Fruit fly (Drosophila melanogaster) whole organism, embryonic: ENCODE measurements around the gene Atpalpha.

Experiments
- Atf6 ChIP-seq: fragments of 200-800 bp; sonication (Bioruptor generic); IDR thresholded peaks from 2 replicates; pipeline ENCODE4 v1.3.6; 2022; ENCODE audit warnings: missing biosample characterization, missing genetic modification characterization
- Awh ChIP-seq: fragments of 200-800 bp; sonication (Bioruptor generic); IDR thresholded peaks from 2 replicates; pipeline ENCODE4, ENCODE4 v1.3.6; 2022; ENCODE audit warnings: missing biosample characterization, missing genetic modification characterization
- B-H2 ChIP-seq: fragments of 200-800 bp; sonication (Bioruptor generic); optimal IDR thresholded peaks from 2 replicates; lab custom pipeline; 2018; ENCODE audit warnings: missing biosample characterization, mild to moderate bottlenecking, missing genetic modification characterization
- CG10654 ChIP-seq: fragments of 200-800 bp; sonication (Bioruptor generic); optimal IDR thresholded peaks from 2 replicates; lab custom pipeline; 2016; ENCODE audit warnings: missing biosample characterization, missing genetic modification characterization
- CG11456 ChIP-seq: fragments of 200-800 bp; sonication (Bioruptor generic); IDR thresholded peaks from 3 replicates; pipeline ENCODE4 v1.3.6; 2022; ENCODE audit warnings: missing biosample characterization, missing genetic modification characterization
- CG11723 ChIP-seq: fragments of 200-800 bp; sonication (Bioruptor generic); optimal IDR thresholded peaks from 2 replicates; lab custom pipeline; 2017; ENCODE audit warnings: missing biosample characterization, mild to moderate bottlenecking, missing genetic modification characterization
- CG12104 ChIP-seq: fragments of 200-800 bp; sonication (Bioruptor generic); optimal IDR thresholded peaks from 3 replicates; lab custom pipeline; 2016; ENCODE audit warnings: missing biosample characterization, missing genetic modification characterization
- CG13775 ChIP-seq: fragments of 200-800 bp; sonication (Bioruptor generic); optimal IDR thresholded peaks from 3 replicates; lab custom pipeline; 2017; ENCODE audit warnings: missing biosample characterization, mild to moderate bottlenecking, missing genetic modification characterization
- CG14014 ChIP-seq: fragments of 200-800 bp; sonication (Bioruptor generic); IDR thresholded peaks from 2 replicates; pipeline ENCODE4 v1.3.6; 2022; ENCODE audit warnings: missing biosample characterization, missing genetic modification characterization
- CG14050 ChIP-seq: fragments of 200-800 bp; sonication (Bioruptor generic); IDR thresholded peaks from 3 replicates; pipeline ENCODE4 v1.3.6; 2022; ENCODE audit warnings: missing biosample characterization, missing genetic modification characterization
- CG14710 ChIP-seq: fragments of 200-800 bp; sonication (Bioruptor generic); optimal IDR thresholded peaks from 3 replicates; lab custom pipeline; 2019; ENCODE audit warnings: missing biosample characterization, mild to moderate bottlenecking, missing genetic modification characterization, moderate library complexity
- CG14860 ChIP-seq: fragments of 200-800 bp; sonication (Bioruptor generic); IDR thresholded peaks from 3 replicates; pipeline ENCODE4 v1.3.6; 2022; ENCODE audit warnings: missing biosample characterization, missing genetic modification characterization; ENCODE audit not compliant: partially characterized antibody
- CG15479 ChIP-seq: fragments of 200-800 bp; sonication (Bioruptor generic); optimal IDR thresholded peaks from 3 replicates; lab custom pipeline; 2019; ENCODE audit warnings: missing biosample characterization, mild to moderate bottlenecking, missing genetic modification characterization, moderate library complexity
- CG1603 ChIP-seq: fragments of 200-800 bp; sonication (Bioruptor generic); optimal IDR thresholded peaks from 2 replicates; lab custom pipeline; 2019; ENCODE audit warnings: missing biosample characterization, mild to moderate bottlenecking, missing genetic modification characterization, moderate library complexity
- CG1647 ChIP-seq: fragments of 200-800 bp; sonication (Bioruptor generic); optimal IDR thresholded peaks from 3 replicates; lab custom pipeline; 2016; ENCODE audit warnings: missing biosample characterization, missing genetic modification characterization
- CG17612 ChIP-seq: fragments of 200-800 bp; sonication (Bioruptor generic); IDR thresholded peaks from 2 replicates; pipeline ENCODE4 v1.3.6; 2022; ENCODE audit warnings: missing biosample characterization, missing genetic modification characterization
- CG5953 ChIP-seq: fragments of 200-800 bp; sonication (Bioruptor generic); IDR thresholded peaks from 2 replicates; pipeline ENCODE4 v1.3.6; 2022; ENCODE audit warnings: missing biosample characterization, missing genetic modification characterization
- CG7357 ChIP-seq: fragments of 200-800 bp; sonication (Bioruptor generic); IDR thresholded peaks from 3 replicates; pipeline ENCODE4 v1.3.6; 2022; ENCODE audit warnings: missing biosample characterization, missing genetic modification characterization
- CG8281 ChIP-seq: fragments of 200-800 bp; sonication (Bioruptor generic); optimal IDR thresholded peaks from 2 replicates; lab custom pipeline; 2018; ENCODE audit warnings: missing biosample characterization, mild to moderate bottlenecking, missing genetic modification characterization, moderate library complexity
- CG8388 ChIP-seq: fragments of 200-800 bp; sonication (Bioruptor generic); optimal IDR thresholded peaks from 2 replicates; lab custom pipeline; 2019; ENCODE audit warnings: missing biosample characterization, mild to moderate bottlenecking, missing genetic modification characterization, moderate library complexity
- CG8924 ChIP-seq: fragments of 200-800 bp; optimal IDR thresholded peaks from 3 replicates; lab custom pipeline; 2019; ENCODE audit warnings: missing biosample characterization, mild to moderate bottlenecking, missing genetic modification characterization, moderate library complexity
- CkIIα-i1 ChIP-seq: fragments of 200-800 bp; sonication (Bioruptor generic); IDR thresholded peaks from 2 replicates; pipeline ENCODE4 v1.3.6; 2022; ENCODE audit warnings: missing biosample characterization, missing genetic modification characterization
- Deaf1 ChIP-seq: fragments of 200-800 bp; optimal IDR thresholded peaks from 3 replicates; lab custom pipeline; 2019; ENCODE audit warnings: missing biosample characterization, mild to moderate bottlenecking, missing genetic modification characterization, moderate library complexity
- Dp ChIP-seq: fragments of 200-800 bp; sonication (Bioruptor generic); optimal IDR thresholded peaks from 2 replicates; lab custom pipeline; 2018; ENCODE audit warnings: missing biosample characterization, mild to moderate bottlenecking, missing genetic modification characterization, moderate library complexity
- E2f1 ChIP-seq: fragments of 200-800 bp; sonication (Bioruptor generic); IDR thresholded peaks from 2 replicates; pipeline ENCODE4 v1.3.6; 2022; ENCODE audit warnings: missing biosample characterization, missing genetic modification characterization
- Fer1 ChIP-seq: fragments of 200-800 bp; sonication (Bioruptor generic); optimal IDR thresholded peaks from 2 replicates; lab custom pipeline; 2017; ENCODE audit warnings: missing biosample characterization, mild to moderate bottlenecking, missing genetic modification characterization
- Gsc ChIP-seq: fragments of 200-800 bp; sonication (Bioruptor generic); IDR thresholded peaks from 2 replicates; pipeline ENCODE4 v1.3.6; 2022; ENCODE audit warnings: missing biosample characterization, missing genetic modification characterization
- Hr3 ChIP-seq: fragments of 200-800 bp; sonication (Bioruptor generic); optimal IDR thresholded peaks from 3 replicates; lab custom pipeline; 2016; ENCODE audit warnings: missing biosample characterization, missing genetic modification characterization
- Max ChIP-seq: fragments of 200-800 bp; sonication (Bioruptor generic); optimal IDR thresholded peaks from 2 replicates; lab custom pipeline; 2016; ENCODE audit warnings: missing biosample characterization, mild to moderate bottlenecking, missing genetic modification characterization
- Opbp ChIP-seq: fragments of 200-800 bp; sonication (Bioruptor generic); IDR thresholded peaks from 3 replicates; pipeline ENCODE4 v1.3.6; 2022; ENCODE audit warnings: missing biosample characterization, missing genetic modification characterization; ENCODE audit not compliant: partially characterized antibody
- Pdp1 ChIP-seq, 2 experiments: fragments of 200-800 bp; sonication (Bioruptor generic); optimal IDR thresholded peaks; 3 replicates each; lab custom pipeline; 2016; ENCODE audit warnings: missing biosample characterization in 2 of 2, missing genetic modification characterization in 2 of 2, mild to moderate bottlenecking in 1 of 2, moderate library complexity in 1 of 2
- Scr ChIP-seq: fragments of 200-800 bp; sonication (Bioruptor generic); IDR thresholded peaks from 2 replicates; pipeline ENCODE4 v1.3.6; 2022; ENCODE audit warnings: missing biosample characterization, missing genetic modification characterization; ENCODE audit not compliant: partially characterized antibody
- TFAM ChIP-seq: fragments of 200-800 bp; sonication (Bioruptor generic); optimal IDR thresholded peaks from 2 replicates; lab custom pipeline; 2017; ENCODE audit warnings: missing biosample characterization, missing genetic modification characterization, inconsistent platforms
- Usf ChIP-seq: fragments of 200-800 bp; sonication (Bioruptor generic); optimal IDR thresholded peaks from 2 replicates; lab custom pipeline; 2017; ENCODE audit warnings: missing genotype, missing biosample characterization, missing genetic modification characterization
- aop ChIP-seq: fragments of 200-800 bp; sonication (Bioruptor generic); IDR thresholded peaks from 2 replicates; pipeline ENCODE4 v1.3.6; 2022; ENCODE audit warnings: missing biosample characterization, missing genetic modification characterization
- ap ChIP-seq: fragments of 200-800 bp; sonication (Bioruptor generic); IDR thresholded peaks from 2 replicates; pipeline ENCODE4 v1.3.6; 2022; ENCODE audit warnings: missing biosample characterization, missing genetic modification characterization
- bowl ChIP-seq: fragments of 200-800 bp; sonication (Bioruptor generic); IDR thresholded peaks from 2 replicates; pipeline ENCODE4 v1.3.6; 2022; ENCODE audit warnings: missing biosample characterization, missing genetic modification characterization
- bsh ChIP-seq, 2 experiments: fragments of 200-800 bp; sonication (Bioruptor generic); optimal IDR thresholded peaks; 2 replicates each; lab custom pipeline; 2017 to 2018; ENCODE audit warnings: mild to moderate bottlenecking in 2 of 2, missing biosample characterization in 2 of 2, missing genetic modification characterization in 2 of 2, moderate library complexity in 1 of 2
- btn ChIP-seq: fragments of 200-800 bp; sonication (Bioruptor generic); optimal IDR thresholded peaks from 2 replicates; lab custom pipeline; 2016; ENCODE audit warnings: missing biosample characterization, missing genetic modification characterization
- chm ChIP-seq: fragments of 200-800 bp; sonication (Bioruptor generic); IDR thresholded peaks from 2 replicates; pipeline ENCODE4 v1.3.6; 2022; ENCODE audit warnings: missing biosample characterization, missing genetic modification characterization
- corto ChIP-seq: fragments of 200-800 bp; sonication (Bioruptor generic); optimal IDR thresholded peaks from 2 replicates; lab custom pipeline; 2016; ENCODE audit warnings: missing biosample characterization, mild to moderate bottlenecking, missing genetic modification characterization, moderate library complexity
- crp ChIP-seq, 2 experiments: fragments of 200-800 bp; sonication (Bioruptor generic); optimal IDR thresholded peaks; 2 replicates in 1 of 2; 3 replicates in 1 of 2; lab custom pipeline; 2017; ENCODE audit warnings: missing biosample characterization in 2 of 2, missing genetic modification characterization in 2 of 2, mild to moderate bottlenecking in 1 of 2, moderate library complexity in 1 of 2
- dimm ChIP-seq: fragments of 200-800 bp; sonication (Bioruptor generic); IDR thresholded peaks from 2 replicates; pipeline ENCODE4 v1.3.6; 2022; ENCODE audit warnings: missing biosample characterization, missing genetic modification characterization
- fru ChIP-seq: fragments of >200 bp; optimal IDR thresholded peaks from 2 replicates; lab custom pipeline; 2017
- slp2 ChIP-seq: fragments of 200-800 bp; sonication (Bioruptor generic); optimal IDR thresholded peaks from 2 replicates; lab custom pipeline; 2016; ENCODE audit warnings: missing biosample characterization, missing genetic modification characterization
- sr ChIP-seq: fragments of 200-800 bp; sonication (Bioruptor generic); IDR thresholded peaks from 3 replicates; pipeline ENCODE4 v1.3.6; 2022; ENCODE audit warnings: missing biosample characterization, missing genetic modification characterization
- ssp ChIP-seq: fragments of 200-800 bp; sonication (Bioruptor generic); IDR thresholded peaks from 2 replicates; pipeline ENCODE4 v1.3.6; 2022; ENCODE audit warnings: missing biosample characterization, missing genetic modification characterization
- tap ChIP-seq: fragments of 200-800 bp; optimal IDR thresholded peaks from 3 replicates; lab custom pipeline; 2019; ENCODE audit warnings: missing biosample characterization, mild to moderate bottlenecking, missing genetic modification characterization, moderate library complexity
- tll ChIP-seq, 2 experiments: fragments of 200-800 bp in 1 of 2; fragments of >200 bp in 1 of 2; sonication (Bioruptor generic) in 1 of 2; optimal IDR thresholded peaks; 2 replicates each; lab custom pipeline; 2017 to 2019; ENCODE audit warnings: missing biosample characterization in 2 of 2, missing genetic modification characterization in 2 of 2, mild to moderate bottlenecking in 1 of 2, moderate library complexity in 1 of 2
- ttk ChIP-seq: fragments of 200-800 bp; sonication (Bioruptor generic); IDR thresholded peaks from 2 replicates; pipeline ENCODE4 v2.1.2; 2022; ENCODE audit warnings: missing biosample characterization, missing genetic modification characterization
- unc-4 ChIP-seq: fragments of 200-800 bp; sonication (Bioruptor generic); IDR thresholded peaks from 2 replicates; pipeline ENCODE4 v1.3.6; 2022; ENCODE audit warnings: missing biosample characterization, missing genetic modification characterization; ENCODE audit not compliant: partially characterized antibody

Atpalpha gene

DNA sequence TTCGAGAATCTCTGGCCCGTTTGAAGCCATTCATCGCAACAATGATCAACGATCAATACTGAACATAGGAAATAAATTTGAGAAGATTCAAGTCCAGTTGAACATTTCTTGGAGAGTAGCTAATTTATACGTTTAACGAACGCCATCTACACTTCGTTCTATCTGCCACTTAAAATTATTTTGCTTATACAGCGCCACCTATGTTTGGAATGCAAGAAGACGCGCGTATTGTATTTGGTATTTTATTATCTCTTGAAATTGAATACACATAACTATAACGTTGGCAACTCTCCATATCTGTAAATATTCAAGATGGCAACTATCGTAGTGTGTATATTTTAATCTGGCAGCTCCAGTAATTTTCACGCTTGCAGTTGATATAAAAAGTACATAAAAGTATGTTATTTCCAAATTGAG lies 515 bp upstream of the Atpalpha start (continued):
- TF ChIP-seq dimm (GFP tag; lab: Robert Waterston, UW) (no peak), CG14050 (GFP tag; lab: Robert Waterston, UW) (no peak), E2f1 (peak; percentile 28; the same call in 1 of the 2 replicates), Scr (GFP tag; lab: Robert Waterston, UW) (no peak), CG1603 (tag; lab: Kevin White, UChicago) (peak; percentile 72), CG11456 (GFP tag; lab: Robert Waterston, UW) (peak; percentile 84), Pdp1 (GFP tag; optimal IDR thresholded peaks at IDR 0.05; lab: Kevin White, UChicago) (peak in 1 of 2 experiments; percentile 53), ap (no peak; the same call in 1 of the 2 replicates), CG10654 (GFP tag; lab: Kevin White, UChicago) (no peak), CG1647 (no peak), CG5953 (GFP tag; lab: Robert Waterston, UW) (no peak), unc-4 (GFP tag; lab: Robert Waterston, UW) (no peak), chm (GFP tag; lab: Robert Waterston, UW) (no peak), CG8924 (tag; lab: Kevin White, UChicago) (no peak), ttk (GFP tag; lab: Robert Waterston, UW) (no peak), corto (GFP tag; lab: Kevin White, UChicago) (no peak), aop (GFP tag; lab: Robert Waterston, UW) (no peak), tap (tag; lab: Kevin White, UChicago) (no peak), CG13775 (GFP tag; lab: Kevin White, UChicago) (no peak), Deaf1 (tag; lab: Kevin White, UChicago) (no peak), Usf (GFP tag; lab: Kevin White, UChicago) (no peak), crp (GFP tag; optimal IDR thresholded peaks at IDR 0.05; lab: Kevin White, UChicago) (no peak), CG11723 (no peak), Opbp (peak; percentile 12; the same call in 1 of the 3 replicates), Gsc (GFP tag; lab: Robert Waterston, UW) (no peak), CG14710 (tag; lab: Kevin White, UChicago) (no peak), ssp (GFP tag; lab: Robert Waterston, UW) (no peak), CG8388 (GFP tag; lab: Kevin White, UChicago) (no peak), Dp (GFP tag; lab: Kevin White, UChicago) (peak; percentile 48), CG14014 (GFP tag; lab: Robert Waterston, UW) (no peak)

- no peak for TF ChIP-seq Max
- no peak for TF ChIP-seq CG14860 (GFP tag; lab: Robert Waterston, UW)
- no peak for TF ChIP-seq Atf6 (GFP tag; lab: Robert Waterston, UW)
- TF ChIP-seq bsh (GFP tag; optimal IDR thresholded peaks at IDR 0.05; lab: Kevin White, UChicago), result no peak
- no peak for TF ChIP-seq bowl
- TF ChIP-seq btn, result no peak
- TF ChIP-seq Awh (GFP tag; lab: Robert Waterston, UW), result no peak
- no peak for TF ChIP-seq CG17612 (GFP tag; lab: Robert Waterston, UW)
- no peak for TF ChIP-seq CG8281 (tag; lab: Kevin White, UChicago)
- TF ChIP-seq Usf (GFP tag; lab: Kevin White, UChicago), result no peak
- no peak for TF ChIP-seq slp2 (GFP tag; lab: Kevin White, UChicago)
- peak in 1 of 2 experiments; percentile 26 for TF ChIP-seq tll (GFP tag; optimal IDR thresholded peaks at IDR 0.05; lab: Kevin White, UChicago)
- TF ChIP-seq CG15479 (GFP tag; lab: Kevin White, UChicago), result peak; percentile 15
- no peak for TF ChIP-seq Hr3 (GFP tag; lab: Kevin White, UChicago)
- no peak for TF ChIP-seq fru
- no peak for TF ChIP-seq B-H2
- no peak for TF ChIP-seq Fer1 (GFP tag; lab: Kevin White, UChicago)
- no peak for TF ChIP-seq CkIIα-i1 (GFP tag; lab: Robert Waterston, UW)
- no peak for TF ChIP-seq TFAM (GFP tag; lab: Kevin White, UChicago)
- TF ChIP-seq CG12104 (GFP tag; lab: Kevin White, UChicago), result no peak
- TF ChIP-seq CG7357 (GFP tag; lab: Robert Waterston, UW), result no peak
- TF ChIP-seq sr (GFP tag; lab: Robert Waterston, UW), result no peak
These were observed 748 bp downstream of the Atpalpha start for dm6 chr3R:20949175-20949748.
